Fruit fly (Drosophila melanogaster) whole organism, embryonic: ENCODE data around the gene MED14.

Experiments
- B-H1 ChIP-seq: fragments of 200-800 bp; sonication (Bioruptor generic); IDR thresholded peaks from 3 replicates; pipeline ENCODE4 v1.3.6; 2022; ENCODE audit warnings: missing biosample characterization, missing genetic modification characterization
- BtbVII ChIP-seq: fragments of 200-800 bp; sonication (Bioruptor generic); optimal IDR thresholded peaks from 3 replicates; lab custom pipeline; 2017; ENCODE audit warnings: missing biosample characterization, mild to moderate bottlenecking, missing genetic modification characterization
- CG11398 ChIP-seq: fragments of 200-800 bp; sonication (Bioruptor generic); optimal IDR thresholded peaks from 2 replicates; lab custom pipeline; 2016; ENCODE audit warnings: missing biosample characterization, missing genetic modification characterization
- CG11696 ChIP-seq: fragments of 200-800 bp; sonication (Bioruptor generic); IDR thresholded peaks from 2 replicates; pipeline ENCODE4 v1.3.6; 2022; ENCODE audit warnings: missing biosample characterization, missing genetic modification characterization
- CG12219 ChIP-seq: fragments of 200-800 bp; sonication (Bioruptor generic); optimal IDR thresholded peaks from 3 replicates; lab custom pipeline; 2018; ENCODE audit warnings: missing biosample characterization, mild to moderate bottlenecking, missing genetic modification characterization
- CG12391 ChIP-seq: fragments of 200-800 bp; sonication (Bioruptor generic); optimal IDR thresholded peaks from 3 replicates; lab custom pipeline; 2018; ENCODE audit warnings: missing biosample characterization, mild to moderate bottlenecking, missing genetic modification characterization, moderate library complexity
- CG13424 ChIP-seq: fragments of 200-800 bp; sonication (Bioruptor generic); optimal IDR thresholded peaks from 2 replicates; lab custom pipeline; 2019; ENCODE audit warnings: missing biosample characterization, mild to moderate bottlenecking, missing genetic modification characterization, moderate library complexity
- CG15011 ChIP-seq: fragments of 200-800 bp; sonication (Bioruptor generic); optimal IDR thresholded peaks from 3 replicates; lab custom pipeline; 2018; ENCODE audit warnings: missing biosample characterization, mild to moderate bottlenecking, missing genetic modification characterization
- CG17328 ChIP-seq: fragments of 200-800 bp; sonication (Bioruptor generic); IDR thresholded peaks from 2 replicates; pipeline ENCODE4 v1.3.6; 2022; ENCODE audit warnings: missing biosample characterization, missing genetic modification characterization
- CG2116 ChIP-seq: fragments of 200-800 bp; sonication (Bioruptor generic); optimal IDR thresholded peaks from 3 replicates; lab custom pipeline; 2018; ENCODE audit warnings: missing biosample characterization, mild to moderate bottlenecking, missing genetic modification characterization
- CG3065 ChIP-seq: fragments of 200-800 bp; sonication (Bioruptor generic); optimal IDR thresholded peaks from 2 replicates; lab custom pipeline; 2016; ENCODE audit warnings: missing biosample characterization, missing genetic modification characterization
- CG31388 ChIP-seq: fragments of 200-800 bp; sonication (Bioruptor generic); optimal IDR thresholded peaks from 2 replicates; lab custom pipeline; 2016; ENCODE audit warnings: missing biosample characterization, missing genetic modification characterization
- CG34224 ChIP-seq: fragments of 200-800 bp; sonication (Bioruptor generic); IDR thresholded peaks from 3 replicates; pipeline ENCODE4 v1.3.6; 2022; ENCODE audit warnings: missing biosample characterization, missing genetic modification characterization; ENCODE audit not compliant: partially characterized antibody
- CG34422 ChIP-seq: fragments of 200-800 bp; sonication (Bioruptor generic); IDR thresholded peaks from 3 replicates; pipeline ENCODE4 v1.3.6; 2022; ENCODE audit warnings: missing biosample characterization, missing genetic modification characterization
- CG4707 ChIP-seq: fragments of 200-800 bp; sonication (Bioruptor generic); optimal IDR thresholded peaks from 2 replicates; lab custom pipeline; 2018; ENCODE audit warnings: missing biosample characterization, mild to moderate bottlenecking, missing genetic modification characterization, moderate library complexity
- CG4854 ChIP-seq: fragments of 200-800 bp; sonication (Bioruptor generic); optimal IDR thresholded peaks from 2 replicates; lab custom pipeline; 2016; ENCODE audit warnings: missing biosample characterization, missing genetic modification characterization, inconsistent platforms
- CG5245 ChIP-seq: fragments of 200-800 bp; sonication (Bioruptor generic); optimal IDR thresholded peaks from 3 replicates; lab custom pipeline; 2016; ENCODE audit warnings: missing biosample characterization, missing genetic modification characterization
- CG6254 ChIP-seq: fragments of 200-800 bp; sonication (Bioruptor generic); optimal IDR thresholded peaks from 3 replicates; lab custom pipeline; 2017; ENCODE audit warnings: mild to moderate bottlenecking, missing biosample characterization, missing genetic modification reagents, missing genetic modification characterization
- CG6654 ChIP-seq: fragments of 200-800 bp; sonication (Bioruptor generic); optimal IDR thresholded peaks from 2 replicates; lab custom pipeline; 2017; ENCODE audit warnings: missing biosample characterization, mild to moderate bottlenecking, missing genetic modification characterization
- CG7271 ChIP-seq: fragments of 200-800 bp; sonication (Bioruptor generic); optimal IDR thresholded peaks from 2 replicates; lab custom pipeline; 2018; ENCODE audit warnings: missing biosample characterization, mild to moderate bottlenecking, missing genetic modification characterization, moderate library complexity
- CG7372 ChIP-seq: fragments of 200-800 bp; sonication (Bioruptor generic); IDR thresholded peaks from 2 replicates; pipeline ENCODE4 v1.3.6; 2022; ENCODE audit warnings: missing biosample characterization, missing genetic modification characterization
- CG8290 ChIP-seq, 3 experiments: fragments of 200-800 bp; sonication (Bioruptor generic); optimal IDR thresholded peaks; 2 replicates each; lab custom pipeline; 2016 to 2019; ENCODE audit warnings: missing biosample characterization in 3 of 3, missing genetic modification characterization in 3 of 3, mild to moderate bottlenecking in 2 of 3, moderate library complexity in 1 of 3
- CTCF ChIP-seq: fragments of 200-800 bp; sonication (Bioruptor generic); optimal IDR thresholded peaks from 2 replicates; lab custom pipeline; 2017; ENCODE audit warnings: missing biosample characterization, mild to moderate bottlenecking, missing genetic modification characterization, moderate library complexity
- Dll ChIP-seq: fragments of 200-800 bp; sonication (Bioruptor generic); IDR thresholded peaks from 4 replicates; pipeline ENCODE4 v1.3.6; 2022; ENCODE audit warnings: missing biosample characterization, missing genetic modification characterization; ENCODE audit not compliant: partially characterized antibody
- Hand ChIP-seq: fragments of 200-800 bp; sonication (Bioruptor generic); optimal IDR thresholded peaks from 2 replicates; lab custom pipeline; 2017; ENCODE audit warnings: mild to moderate bottlenecking, missing biosample characterization, missing genetic modification reagents, missing genetic modification characterization
- Neu2 ChIP-seq: fragments of 200-800 bp; sonication (Bioruptor generic); optimal IDR thresholded peaks from 3 replicates; lab custom pipeline; 2016; ENCODE audit warnings: missing biosample characterization, missing genetic modification characterization, borderline replicate concordance
- Opbp ChIP-seq: fragments of 200-800 bp; sonication (Bioruptor generic); IDR thresholded peaks from 3 replicates; pipeline ENCODE4 v1.3.6; 2022; ENCODE audit warnings: missing biosample characterization, missing genetic modification characterization; ENCODE audit not compliant: partially characterized antibody
- PHDP ChIP-seq: fragments of 200-800 bp; sonication (Bioruptor generic); optimal IDR thresholded peaks from 3 replicates; lab custom pipeline; 2018; ENCODE audit warnings: missing biosample characterization, mild to moderate bottlenecking, missing genetic modification characterization, moderate library complexity
- Sin3A ChIP-seq: fragments of >200 bp; optimal IDR thresholded peaks from 2 replicates; lab custom pipeline; 2018
- Usf ChIP-seq: fragments of 200-800 bp; sonication (Bioruptor generic); optimal IDR thresholded peaks from 2 replicates; lab custom pipeline; 2017; ENCODE audit warnings: missing genotype, missing biosample characterization, missing genetic modification characterization
- Vsx1 ChIP-seq: fragments of 200-800 bp; sonication (Bioruptor generic); optimal IDR thresholded peaks from 2 replicates; lab custom pipeline; 2017; ENCODE audit warnings: missing biosample characterization, mild to moderate bottlenecking, missing genetic modification characterization, missing genetic modification reagents
- dan ChIP-seq: fragments of 200-800 bp; sonication (Bioruptor generic); IDR thresholded peaks from 2 replicates; pipeline ENCODE4 v1.3.6; 2022; ENCODE audit warnings: missing biosample characterization, missing genetic modification characterization
- fd102C ChIP-seq: fragments of 200-800 bp; sonication (Bioruptor generic); optimal IDR thresholded peaks from 2 replicates; lab custom pipeline; 2018; ENCODE audit warnings: missing biosample characterization, mild to moderate bottlenecking, missing genetic modification characterization, moderate library complexity
- fd3F ChIP-seq: fragments of 200-800 bp; sonication (Bioruptor generic); optimal IDR thresholded peaks from 2 replicates; lab custom pipeline; 2018; ENCODE audit warnings: missing biosample characterization, mild to moderate bottlenecking, missing genetic modification characterization, moderate library complexity
- fru ChIP-seq: fragments of >200 bp; optimal IDR thresholded peaks from 2 replicates; lab custom pipeline; 2017
- fu2 ChIP-seq: fragments of 200-800 bp; sonication (Bioruptor generic); optimal IDR thresholded peaks from 2 replicates; lab custom pipeline; 2016; ENCODE audit warnings: missing biosample characterization, missing genetic modification characterization
- inv ChIP-seq: fragments of 200-800 bp; sonication (Bioruptor generic); IDR thresholded peaks from 2 replicates; pipeline ENCODE4 v1.3.6; 2022; ENCODE audit warnings: missing biosample characterization, missing genetic modification characterization; ENCODE audit not compliant: partially characterized antibody
- nmo ChIP-seq: fragments of 200-800 bp; sonication (Bioruptor generic); optimal IDR thresholded peaks from 2 replicates; lab custom pipeline; 2018; ENCODE audit warnings: missing biosample characterization, mild to moderate bottlenecking, missing genetic modification characterization, moderate library complexity
- phol ChIP-seq: fragments of 200-800 bp; sonication (Bioruptor generic); optimal IDR thresholded peaks from 3 replicates; lab custom pipeline; 2018; ENCODE audit warnings: missing biosample characterization, mild to moderate bottlenecking, missing genetic modification characterization, moderate library complexity
- psq ChIP-seq: fragments of 200-800 bp; sonication (Bioruptor generic); optimal IDR thresholded peaks from 2 replicates; lab custom pipeline; 2017; ENCODE audit warnings: missing biosample characterization, missing genetic modification characterization
- sob ChIP-seq: fragments of 200-800 bp; sonication (Bioruptor generic); IDR thresholded peaks from 2 replicates; pipeline ENCODE4 v1.3.6; 2022; ENCODE audit warnings: missing biosample characterization, missing genetic modification characterization
- sr ChIP-seq: fragments of 200-800 bp; sonication (Bioruptor generic); IDR thresholded peaks from 3 replicates; pipeline ENCODE4 v1.3.6; 2022; ENCODE audit warnings: missing biosample characterization, missing genetic modification characterization
- tap ChIP-seq: fragments of 200-800 bp; optimal IDR thresholded peaks from 3 replicates; lab custom pipeline; 2019; ENCODE audit warnings: missing biosample characterization, mild to moderate bottlenecking, missing genetic modification characterization, moderate library complexity
- trem ChIP-seq: fragments of 200-800 bp; optimal IDR thresholded peaks from 3 replicates; lab custom pipeline; 2019; ENCODE audit warnings: missing biosample characterization, mild to moderate bottlenecking, missing genetic modification characterization, moderate library complexity
- trh ChIP-seq: fragments of 200-800 bp; sonication (Bioruptor generic); optimal IDR thresholded peaks from 2 replicates; lab custom pipeline; 2016; ENCODE audit warnings: missing biosample characterization, missing genetic modification characterization
- tup ChIP-seq: fragments of 200-800 bp; sonication (Bioruptor generic); optimal IDR thresholded peaks from 2 replicates; lab custom pipeline; 2016; ENCODE audit warnings: missing biosample characterization, mild to moderate bottlenecking, missing genetic modification characterization, moderate library complexity
- vfl ChIP-seq: fragments of 200-800 bp; sonication (Bioruptor generic); optimal IDR thresholded peaks from 2 replicates; lab custom pipeline; 2016; ENCODE audit warnings: missing biosample characterization, missing genetic modification characterization
- zfh1 ChIP-seq: fragments of 200-800 bp; sonication (Bioruptor generic); IDR thresholded peaks from 3 replicates; pipeline ENCODE4 v1.3.6; 2022; ENCODE audit warnings: missing biosample characterization, missing genetic modification characterization

MED14 gene

dm6 chr3L:589290-590281 is 3.5 kb upstream of the MED14 start (continued):
- TF ChIP-seq fd102C (peak; percentile 61), CG7372 (GFP tag; lab: Robert Waterston, UW) (peak; percentile 87), CG6654 (peak; percentile 52), psq (GFP tag; lab: Kevin White, UChicago) (peak; percentile 24), fd3F (peak; percentile 71), CG6254 (GFP tag; lab: Kevin White, UChicago) (peak; percentile 85), trem (tag; lab: Kevin White, UChicago) (peak; percentile 66), Opbp (GFP tag; lab: Robert Waterston, UW) (0 out of 3 replicates have a peak, but pooled peaks have one; percentile 7), CG31388 (GFP tag; lab: Kevin White, UChicago) (peak; percentile 8), phol (tag; lab: Kevin White, UChicago) (peak; percentile 83), Vsx1 (GFP tag; lab: Kevin White, UChicago) (no peak), CG11398 (GFP tag; lab: Kevin White, UChicago) (peak; percentile 88), Sin3A (no peak), inv (GFP tag; lab: Robert Waterston, UW) (no peak), PHDP (tag; lab: Kevin White, UChicago) (peak; percentile 86), CG17328 (GFP tag; lab: Robert Waterston, UW) (peak; percentile 93), Usf (GFP tag; lab: Kevin White, UChicago) (peak; percentile 88), dan (GFP tag; lab: Robert Waterston, UW) (peak; percentile 82), Hand (GFP tag; lab: Kevin White, UChicago) (peak; percentile 74), CG3065 (GFP tag; lab: Kevin White, UChicago) (peak; percentile 87), CG12391 (peak; percentile 91), BtbVII (GFP tag; lab: Kevin White, UChicago) (peak; percentile 83), fru (no peak), nmo (GFP tag; lab: Kevin White, UChicago) (peak; percentile 83), fu2 (GFP tag; lab: Kevin White, UChicago) (peak; percentile 87), trh (GFP tag; lab: Kevin White, UChicago) (peak; percentile 70), Neu2 (GFP tag; lab: Kevin White, UChicago) (peak; percentile 71), CG34224 (GFP tag; lab: Robert Waterston, UW) (no peak), sob (GFP tag; lab: Robert Waterston, UW) (peak; percentile 93), sr (GFP tag; lab: Robert Waterston, UW) (peak; percentile 66; the same call in 1 of the 3 replicates), CG2116 (GFP tag; lab: Kevin White, UChicago) (peak; percentile 40), zfh1 (GFP tag; lab: Robert Waterston, UW) (peak; percentile 96), tap (peak; percentile 82), CG7271 (tag; lab: Kevin White, UChicago) (no peak), B-H1 (GFP tag; lab: Robert Waterston, UW) (peak; percentile 81), CG34422 (GFP tag; lab: Robert Waterston, UW) (peak; percentile 91), CG4854 (GFP tag; lab: Kevin White, UChicago) (peak; percentile 73), CG15011 (GFP tag; lab: Kevin White, UChicago) (peak; percentile 76), CG4707 (GFP tag; lab: Kevin White, UChicago) (peak; percentile 72), CG11696 (GFP tag; lab: Robert Waterston, UW) (peak; percentile 82), CG5245 (peak; percentile 87), vfl (GFP tag; lab: Kevin White, UChicago) (peak; percentile 84), CG8290 (GFP tag; optimal IDR thresholded peaks at IDR 0.05; lab: Kevin White, UChicago) (peak; percentile 81), CG8290 (tag; optimal IDR thresholded peaks at IDR 0.05; lab: Kevin White, UChicago) (peak; percentile 25 to 98), tup (GFP tag; lab: Kevin White, UChicago) (peak; percentile 85), CG12219 (GFP tag; lab: Kevin White, UChicago) (peak; percentile 85), CTCF (GFP tag; lab: Kevin White, UChicago) (peak; percentile 8), CG13424 (tag; lab: Kevin White, UChicago) (peak; percentile 91), Dll (GFP tag; lab: Robert Waterston, UW) (no peak)
